Fruit fly (Drosophila melanogaster) whole organism, embryonic: ENCODE data around the gene Mct1.

Source experiments
- Antp ChIP-seq: fragments of 200-800 bp; sonication (Bioruptor generic); optimal IDR thresholded peaks from 3 replicates; lab custom pipeline; 2016; ENCODE audit warnings: missing biosample characterization, missing genetic modification characterization
- CG11398 ChIP-seq: fragments of 200-800 bp; sonication (Bioruptor generic); optimal IDR thresholded peaks from 2 replicates; lab custom pipeline; 2016; ENCODE audit warnings: missing biosample characterization, missing genetic modification characterization
- CG11456 ChIP-seq: fragments of 200-800 bp; sonication (Bioruptor generic); IDR thresholded peaks from 3 replicates; pipeline ENCODE4 v1.3.6; 2022; ENCODE audit warnings: missing biosample characterization, missing genetic modification characterization
- CG12236 ChIP-seq: fragments of 200-800 bp; sonication (Bioruptor generic); optimal IDR thresholded peaks from 2 replicates; lab custom pipeline; 2016; ENCODE audit warnings: missing biosample characterization, missing genetic modification characterization
- CG13287 ChIP-seq: fragments of 200-800 bp; sonication (Bioruptor generic); IDR thresholded peaks from 2 replicates; pipeline ENCODE4 v1.3.6; 2022; ENCODE audit warnings: missing biosample characterization, missing genetic modification characterization; ENCODE audit not compliant: partially characterized antibody
- CG14667 ChIP-seq: fragments of 200-800 bp; sonication (Bioruptor generic); IDR thresholded peaks from 2 replicates; pipeline ENCODE4 v1.3.6; 2022; ENCODE audit warnings: missing biosample characterization, missing genetic modification characterization
- CG14860 ChIP-seq: fragments of 200-800 bp; sonication (Bioruptor generic); IDR thresholded peaks from 3 replicates; pipeline ENCODE4 v1.3.6; 2022; ENCODE audit warnings: missing biosample characterization, missing genetic modification characterization; ENCODE audit not compliant: partially characterized antibody
- CG15011 ChIP-seq: fragments of 200-800 bp; sonication (Bioruptor generic); optimal IDR thresholded peaks from 3 replicates; lab custom pipeline; 2018; ENCODE audit warnings: missing biosample characterization, mild to moderate bottlenecking, missing genetic modification characterization
- CG15479 ChIP-seq: fragments of 200-800 bp; sonication (Bioruptor generic); optimal IDR thresholded peaks from 3 replicates; lab custom pipeline; 2019; ENCODE audit warnings: missing biosample characterization, mild to moderate bottlenecking, missing genetic modification characterization, moderate library complexity
- CG16813 ChIP-seq: fragments of 200-800 bp; sonication (Bioruptor generic); IDR thresholded peaks from 3 replicates; pipeline ENCODE4 v1.3.6; 2022; ENCODE audit warnings: missing biosample characterization, missing genetic modification characterization; ENCODE audit not compliant: partially characterized antibody
- CG18262 ChIP-seq: fragments of 200-800 bp; optimal IDR thresholded peaks from 3 replicates; lab custom pipeline; 2019; ENCODE audit warnings: missing biosample characterization, mild to moderate bottlenecking, missing genetic modification characterization, moderate library complexity
- CG2199 ChIP-seq: fragments of 200-800 bp; sonication (Bioruptor generic); IDR thresholded peaks from 3 replicates; pipeline ENCODE4 v1.3.6; 2022; ENCODE audit warnings: missing biosample characterization, missing genetic modification characterization
- CG2202 ChIP-seq: fragments of 200-800 bp; sonication (Bioruptor generic); optimal IDR thresholded peaks from 2 replicates; lab custom pipeline; 2018; ENCODE audit warnings: missing biosample characterization, mild to moderate bottlenecking, missing genetic modification characterization
- CG7271 ChIP-seq: fragments of 200-800 bp; sonication (Bioruptor generic); optimal IDR thresholded peaks from 2 replicates; lab custom pipeline; 2018; ENCODE audit warnings: missing biosample characterization, mild to moderate bottlenecking, missing genetic modification characterization, moderate library complexity
- CG8089 ChIP-seq: fragments of 200-800 bp; sonication (Bioruptor generic); optimal IDR thresholded peaks from 3 replicates; lab custom pipeline; 2016; ENCODE audit warnings: missing biosample characterization, missing genetic modification characterization
- CG9797 ChIP-seq: fragments of 200-800 bp; sonication (Bioruptor generic); optimal IDR thresholded peaks from 3 replicates; lab custom pipeline; 2018; ENCODE audit warnings: missing biosample characterization, mild to moderate bottlenecking, missing genetic modification characterization
- CTCF ChIP-seq: fragments of 200-800 bp; sonication (Bioruptor generic); optimal IDR thresholded peaks from 2 replicates; lab custom pipeline; 2017; ENCODE audit warnings: missing biosample characterization, mild to moderate bottlenecking, missing genetic modification characterization, moderate library complexity
- Dbx ChIP-seq: fragments of 200-800 bp; sonication (Bioruptor generic); IDR thresholded peaks from 3 replicates; pipeline ENCODE4 v1.3.6; 2022; ENCODE audit warnings: missing biosample characterization, missing genetic modification characterization
- Dfd ChIP-seq, 2 experiments: fragments of >200 bp; optimal IDR thresholded peaks; 2 replicates each; lab custom pipeline; 2017; ENCODE audit warnings: missing biosample characterization in 2 of 2, missing genetic modification characterization in 2 of 2
- Dref ChIP-seq: fragments of 200-800 bp; sonication (Bioruptor generic); IDR thresholded peaks from 2 replicates; pipeline ENCODE4 v1.3.6; 2022; ENCODE audit warnings: missing biosample characterization, missing genetic modification characterization
- Ets97D ChIP-seq: fragments of 200-800 bp; sonication (Bioruptor generic); optimal IDR thresholded peaks from 3 replicates; lab custom pipeline; 2016; ENCODE audit warnings: missing biosample characterization, missing genetic modification characterization
- Fer1 ChIP-seq: fragments of 200-800 bp; sonication (Bioruptor generic); optimal IDR thresholded peaks from 2 replicates; lab custom pipeline; 2017; ENCODE audit warnings: missing biosample characterization, mild to moderate bottlenecking, missing genetic modification characterization
- H2.0 ChIP-seq: fragments of 200-800 bp; sonication (Bioruptor generic); IDR thresholded peaks from 2 replicates; pipeline ENCODE4 v1.3.6; 2022; ENCODE audit warnings: missing biosample characterization, missing genetic modification characterization
- HmgD ChIP-seq: fragments of 200-800 bp; sonication (Bioruptor generic); optimal IDR thresholded peaks from 3 replicates; lab custom pipeline; 2016; ENCODE audit warnings: missing biosample characterization, missing genetic modification characterization
- Max ChIP-seq: fragments of 200-800 bp; sonication (Bioruptor generic); optimal IDR thresholded peaks from 2 replicates; lab custom pipeline; 2016; ENCODE audit warnings: missing biosample characterization, mild to moderate bottlenecking, missing genetic modification characterization
- Med ChIP-seq: fragments of 200-800 bp; sonication (Bioruptor generic); peaks from one replicate; lab custom pipeline; 2016; ENCODE audit warnings: missing biosample characterization, missing genetic modification characterization, mild to moderate bottlenecking, inconsistent platforms, moderate library complexity
- Nf-YC ChIP-seq: fragments of 200-800 bp; optimal IDR thresholded peaks from 3 replicates; lab custom pipeline; 2019; ENCODE audit warnings: missing biosample characterization, mild to moderate bottlenecking, missing genetic modification characterization, moderate library complexity
- Oli ChIP-seq: fragments of 200-800 bp; sonication (Bioruptor generic); optimal IDR thresholded peaks from 2 replicates; lab custom pipeline; 2018; ENCODE audit warnings: missing biosample characterization, mild to moderate bottlenecking, missing genetic modification characterization, moderate library complexity
- Scr ChIP-seq: fragments of 200-800 bp; sonication (Bioruptor generic); IDR thresholded peaks from 2 replicates; pipeline ENCODE4 v1.3.6; 2022; ENCODE audit warnings: missing biosample characterization, missing genetic modification characterization; ENCODE audit not compliant: partially characterized antibody
- Sox102F ChIP-seq: fragments of 200-800 bp; sonication (Bioruptor generic); optimal IDR thresholded peaks from 2 replicates; lab custom pipeline; 2018; ENCODE audit warnings: missing biosample characterization, mild to moderate bottlenecking, missing genetic modification characterization, moderate library complexity
- Sry-δ ChIP-seq: fragments of 200-800 bp; sonication (Bioruptor generic); optimal IDR thresholded peaks from 2 replicates; lab custom pipeline; 2016; ENCODE audit warnings: missing biosample characterization, missing genetic modification characterization
- amos ChIP-seq: fragments of 200-800 bp; sonication (Bioruptor generic); IDR thresholded peaks from 2 replicates; pipeline ENCODE4 v1.3.6; 2022; ENCODE audit warnings: missing biosample characterization, missing genetic modification characterization; ENCODE audit not compliant: partially characterized antibody
- aop ChIP-seq: fragments of 200-800 bp; sonication (Bioruptor generic); IDR thresholded peaks from 2 replicates; pipeline ENCODE4 v1.3.6; 2022; ENCODE audit warnings: missing biosample characterization, missing genetic modification characterization
- bcd ChIP-seq: fragments of 200-800 bp; sonication (Bioruptor generic); optimal IDR thresholded peaks from 2 replicates; lab custom pipeline; 2017; ENCODE audit warnings: missing biosample characterization, mild to moderate bottlenecking, missing genetic modification characterization
- bigmax ChIP-seq: fragments of 200-800 bp; sonication (Bioruptor generic); optimal IDR thresholded peaks from 2 replicates; lab custom pipeline; 2018; ENCODE audit warnings: missing biosample characterization, mild to moderate bottlenecking, missing genetic modification characterization
- chif ChIP-seq, 2 experiments: fragments of 200-800 bp; sonication (Bioruptor generic); optimal IDR thresholded peaks; 3 replicates each; lab custom pipeline; 2016; ENCODE audit warnings: missing biosample characterization in 2 of 2, missing genetic modification characterization in 2 of 2
- dati ChIP-seq: fragments of 200-800 bp; sonication (Bioruptor generic); IDR thresholded peaks from 2 replicates; pipeline ENCODE4 v1.3.6; 2022; ENCODE audit warnings: missing biosample characterization, missing genetic modification characterization
- dm ChIP-seq: fragments of 200-800 bp; sonication (Bioruptor generic); optimal IDR thresholded peaks from 3 replicates; lab custom pipeline; 2016; ENCODE audit warnings: missing biosample characterization, missing genetic modification characterization
- fd102C ChIP-seq: fragments of 200-800 bp; sonication (Bioruptor generic); optimal IDR thresholded peaks from 2 replicates; lab custom pipeline; 2018; ENCODE audit warnings: missing biosample characterization, mild to moderate bottlenecking, missing genetic modification characterization, moderate library complexity
- gem ChIP-seq: fragments of 200-800 bp; sonication (Bioruptor generic); optimal IDR thresholded peaks from 2 replicates; lab custom pipeline; 2019; ENCODE audit warnings: missing biosample characterization, mild to moderate bottlenecking, missing genetic modification characterization, moderate library complexity
- grn ChIP-seq: fragments of 200-800 bp; sonication (Bioruptor generic); optimal IDR thresholded peaks from 3 replicates; lab custom pipeline; 2017; ENCODE audit warnings: missing biosample characterization, missing genetic modification characterization
- hb ChIP-seq: fragments of 200-800 bp; sonication (Bioruptor generic); IDR thresholded peaks from 3 replicates; pipeline ENCODE4 v1.3.6; 2022; ENCODE audit warnings: missing biosample characterization, missing genetic modification characterization; ENCODE audit not compliant: partially characterized antibody
- hth ChIP-seq: fragments of >200 bp; optimal IDR thresholded peaks from 2 replicates; lab custom pipeline; 2017; ENCODE audit warnings: inconsistent platforms
- kni ChIP-seq: fragments of 200-800 bp; sonication (Bioruptor generic); optimal IDR thresholded peaks from 3 replicates; lab custom pipeline; 2017; ENCODE audit warnings: mild to moderate bottlenecking, missing biosample characterization, missing genetic modification reagents, missing genetic modification characterization
- nau ChIP-seq: fragments of 200-800 bp; sonication (Bioruptor generic); optimal IDR thresholded peaks from 3 replicates; lab custom pipeline; 2017; ENCODE audit warnings: missing biosample characterization, mild to moderate bottlenecking, missing genetic modification characterization, missing genetic modification reagents
- nerfin-1 ChIP-seq: fragments of 200-800 bp; sonication (Bioruptor generic); optimal IDR thresholded peaks from 3 replicates; lab custom pipeline; 2019; ENCODE audit warnings: missing biosample characterization, mild to moderate bottlenecking, missing genetic modification characterization, moderate library complexity
- prd ChIP-seq, 3 experiments: fragments of >200 bp in 2 of 3; fragments of 200-800 bp in 1 of 3; sonication (Bioruptor generic) in 1 of 3; optimal IDR thresholded peaks in 2 of 3; IDR thresholded peaks in 1 of 3; 2 replicates in 2 of 3; 3 replicates in 1 of 3; pipeline versions ENCODE4 v1.3.6 to Lab custom; 2017 to 2022; ENCODE audit warnings: missing biosample characterization in 1 of 3, missing genetic modification characterization in 1 of 3
- sens-2 ChIP-seq: fragments of 200-800 bp; sonication (Bioruptor generic); IDR thresholded peaks from 2 replicates; pipeline ENCODE4 v1.3.6; 2022; ENCODE audit warnings: missing biosample characterization, missing genetic modification characterization
- sna ChIP-seq: fragments of 200-800 bp; sonication (Bioruptor generic); IDR thresholded peaks from 2 replicates; pipeline ENCODE4 v1.3.6; 2022; ENCODE audit warnings: missing biosample characterization, missing genetic modification characterization; ENCODE audit not compliant: partially characterized antibody
- vnd ChIP-seq: fragments of 200-800 bp; sonication (Bioruptor generic); IDR thresholded peaks from 3 replicates; pipeline ENCODE4 v1.3.6; 2022; ENCODE audit warnings: missing biosample characterization, missing genetic modification characterization; ENCODE audit not compliant: partially characterized antibody
- zfh2 ChIP-seq: fragments of 200-800 bp; sonication (Bioruptor generic); optimal IDR thresholded peaks from 2 replicates; lab custom pipeline; 2016; ENCODE audit warnings: missing biosample characterization, missing genetic modification characterization

The Mct1 gene

dm6 chrX:2249763-2250162 lies 60.8 kb downstream of the Mct1 start, which contains the start of gene crn (continued):
- TF ChIP-seq sens-2 (GFP tag; lab: Robert Waterston, UW) (no peak), CG2202 (no peak), zfh2 (GFP tag; lab: Kevin White, UChicago) (no peak), CG9797 (no peak), bigmax (GFP tag; lab: Kevin White, UChicago) (no peak), CTCF (no peak), fd102C (GFP tag; lab: Kevin White, UChicago) (no peak), Dfd (GFP tag; optimal IDR thresholded peaks at IDR 0.05; lab: Kevin White, UChicago) (no peak), grn (GFP tag; lab: Kevin White, UChicago) (no peak), gem (tag; lab: Kevin White, UChicago) (no peak), Ets97D (GFP tag; lab: Kevin White, UChicago) (no peak), hth (lab: Kevin White, UChicago) (no peak), Nf-YC (no peak), CG15479 (no peak), bcd (no peak), dati (GFP tag; lab: Robert Waterston, UW) (no peak), Sox102F (GFP tag; lab: Kevin White, UChicago) (no peak), Dbx (GFP tag; lab: Robert Waterston, UW) (no peak), aop (GFP tag; lab: Robert Waterston, UW) (no peak), CG7271 (tag; lab: Kevin White, UChicago) (no peak), CG8089 (GFP tag; lab: Kevin White, UChicago) (no peak), Scr (GFP tag; lab: Robert Waterston, UW) (peak; percentile 64)
- TF ChIP-seq, all 482 proteins: peak for 45

- TF ChIP-seq kni (GFP tag; lab: Kevin White, UChicago): no peak
- TF ChIP-seq nerfin-1 (tag; lab: Kevin White, UChicago): no peak
- peak; percentile 29; the same call in 1 of the 2 replicates for TF ChIP-seq amos (GFP tag; lab: Robert Waterston, UW)
- peak; percentile 64 for TF ChIP-seq Dref
- no peak for TF ChIP-seq Oli (tag; lab: Kevin White, UChicago)
- TF ChIP-seq H2.0 (GFP tag; lab: Robert Waterston, UW): no peak
- no peak for TF ChIP-seq Max (GFP tag; lab: Kevin White, UChicago)
- no peak for TF ChIP-seq CG11398 (GFP tag; lab: Kevin White, UChicago)
- TF ChIP-seq CG18262: no peak
- peak; percentile 50; the same call in 2 of the 3 replicates for TF ChIP-seq vnd (GFP tag; lab: Robert Waterston, UW)
- no peak for TF ChIP-seq Fer1 (GFP tag; lab: Kevin White, UChicago)
- TF ChIP-seq CG15011 (GFP tag; lab: Kevin White, UChicago): no peak
- TF ChIP-seq HmgD (GFP tag; lab: Kevin White, UChicago): no peak
- TF ChIP-seq sna (GFP tag; lab: Robert Waterston, UW): 0 out of 2 replicates have a peak, but pooled peaks have one; percentile 37
- TF ChIP-seq prd (optimal IDR thresholded peaks at IDR 0.05; lab: Kevin White, UChicago): no peak
- no peak for TF ChIP-seq prd (GFP tag; IDR thresholded peaks at IDR 0.05; lab: Robert Waterston, UW)
- TF ChIP-seq CG2199 (GFP tag; lab: Robert Waterston, UW): no peak
- peak; percentile 46 for TF ChIP-seq Med (GFP tag; lab: Kevin White, UChicago)
- 0 out of 3 replicates have a peak, but pooled peaks have one; percentile 35 for TF ChIP-seq hb (GFP tag; lab: Robert Waterston, UW)
- no peak for TF ChIP-seq CG12236 (GFP tag; lab: Kevin White, UChicago)
- TF ChIP-seq dm (GFP tag; lab: Kevin White, UChicago): no peak
- no peak for TF ChIP-seq fd102C (GFP tag; lab: Kevin White, UChicago)
- TF ChIP-seq CG14667 (GFP tag; lab: Robert Waterston, UW): no peak
- TF ChIP-seq Antp: no peak
- no peak for TF ChIP-seq chif (GFP tag; optimal IDR thresholded peaks at IDR 0.05; lab: Kevin White, UChicago)
- TF ChIP-seq CG14860 (GFP tag; lab: Robert Waterston, UW): 0 out of 3 replicates have a peak, but pooled peaks have one; percentile 48
- TF ChIP-seq nau (GFP tag; lab: Kevin White, UChicago): no peak
- 0 out of 3 replicates have a peak, but pooled peaks have one; percentile 40 for TF ChIP-seq CG16813 (GFP tag; lab: Robert Waterston, UW)
- peak; percentile 40 for TF ChIP-seq CG13287 (GFP tag; lab: Robert Waterston, UW)
- TF ChIP-seq Sry-δ: no peak
- no peak for TF ChIP-seq CG11456 (GFP tag; lab: Robert Waterston, UW)
These were observed 62.7 kb downstream of the Mct1 start, which contains the start of gene CG3191 for dm6 chrX:2251688-2252087. Gene CG3191, minus strand, starts transcription at chrX:2251993.
